Worm (Caenorhabditis elegans) whole organism, L1 larva: ENCODE measurements around the gene ddx-15.
A peak's percentile ranks its signal among the peaks of the same experiment; 100 is the strongest.

Source experiments
- C04F5.9 ChIP-seq: sonication (generic microtip); optimal IDR thresholded peaks from 2 replicates; lab custom pipeline; 2016; ENCODE audit warnings: missing genetic modification characterization, missing compliant biosample characterization
- C16A3.4 ChIP-seq: fragments of 150-350 bp; optimal IDR thresholded peaks from 2 replicates; lab custom pipeline; 2014; ENCODE audit warnings: missing biosample characterization, missing genetic modification characterization
- C34B4.2 ChIP-seq: sonication (generic microtip); optimal IDR thresholded peaks from 2 replicates; lab custom pipeline; 2017; ENCODE audit warnings: mild to moderate bottlenecking, missing genetic modification characterization, missing compliant biosample characterization
- Y116A8C.19 ChIP-seq: sonication (generic microtip); optimal IDR thresholded peaks from 2 replicates; lab custom pipeline; 2016; ENCODE audit warnings: missing compliant biosample characterization, missing genetic modification characterization, borderline replicate concordance
- alr-1 ChIP-seq: fragments of 200-800 bp; sonication (Bioruptor generic); optimal IDR thresholded peaks from 2 replicates; lab custom pipeline; 2018; ENCODE audit warnings: borderline replicate concordance, mild to moderate bottlenecking, missing genetic modification characterization, missing compliant biosample characterization
- aly-2 ChIP-seq: fragments of 150-350 bp; optimal IDR thresholded peaks from 2 replicates; lab custom pipeline; 2014; ENCODE audit warnings: missing biosample characterization, missing genetic modification characterization
- ama-1 ChIP-seq: fragments of 150-350 bp; optimal IDR thresholded peaks from 2 replicates; lab custom pipeline; 2014
- ceh-63 ChIP-seq: fragments of 200-800 bp; sonication (Bioruptor generic); optimal IDR thresholded peaks from 2 replicates; lab custom pipeline; 2018; ENCODE audit warnings: mild to moderate bottlenecking, missing genetic modification characterization, missing compliant biosample characterization
- ceh-8 ChIP-seq: fragments of 200-800 bp; sonication (Bioruptor generic); optimal IDR thresholded peaks from 2 replicates; lab custom pipeline; 2018; ENCODE audit warnings: mild to moderate bottlenecking, missing genetic modification characterization, moderate library complexity, missing compliant biosample characterization
- ceh-88 ChIP-seq: fragments of 200-800 bp; sonication (Bioruptor generic); IDR thresholded peaks from 2 replicates; pipeline ENCODE4 v1.3.6; 2022; ENCODE audit warnings: missing genetic modification characterization, missing compliant biosample characterization
- ceh-90 ChIP-seq: sonication (generic microtip); optimal IDR thresholded peaks from 2 replicates; lab custom pipeline; 2016; ENCODE audit warnings: missing genetic modification characterization, missing compliant biosample characterization
- ces-1 ChIP-seq: fragments of 150-350 bp; optimal IDR thresholded peaks from 2 replicates; lab custom pipeline; 2014; ENCODE audit warnings: missing biosample characterization, missing genetic modification reagents, missing genetic modification characterization
- elt-3 ChIP-seq, 6 experiments: fragments of 150-350 bp in 1 of 6; sonication (generic microtip); optimal IDR thresholded peaks; 2 replicates each; lab custom pipeline; 2017 to 2018; ENCODE audit warnings: missing biosample characterization in 6 of 6, missing genetic modification characterization in 6 of 6, inconsistent platforms in 1 of 6
- fkh-10 ChIP-seq: sonication (generic microtip); optimal IDR thresholded peaks from 2 replicates; lab custom pipeline; 2017; ENCODE audit warnings: missing biosample characterization, missing genetic modification reagents, missing genetic modification characterization
- fkh-8 ChIP-seq: sonication (generic microtip); optimal IDR thresholded peaks from 2 replicates; lab custom pipeline; 2016; ENCODE audit warnings: mild to moderate bottlenecking, missing genetic modification characterization, missing compliant biosample characterization
- hlh-17 ChIP-seq: fragments of 200-800 bp; sonication (Bioruptor generic); optimal IDR thresholded peaks from 2 replicates; lab custom pipeline; 2018; ENCODE audit warnings: missing genetic modification characterization, mild to moderate bottlenecking, missing compliant biosample characterization, moderate library complexity, borderline replicate concordance
- hlh-4 ChIP-seq: sonication (generic microtip); optimal IDR thresholded peaks from 2 replicates; lab custom pipeline; 2016; ENCODE audit warnings: mild to moderate bottlenecking, missing genetic modification characterization, missing compliant biosample characterization
- hpl-2 ChIP-seq: fragments of 150-350 bp; optimal IDR thresholded peaks from 2 replicates; lab custom pipeline; 2014; ENCODE audit warnings: missing biosample characterization, missing genetic modification reagents, missing genetic modification characterization
- irx-1 ChIP-seq: sonication (generic microtip); optimal IDR thresholded peaks from 2 replicates; lab custom pipeline; 2016; ENCODE audit warnings: missing genetic modification characterization, missing compliant biosample characterization
- isw-1 ChIP-seq: fragments of 200-800 bp; sonication (Bioruptor generic); IDR thresholded peaks from 2 replicates; pipeline ENCODE4 v1.3.6; 2022; ENCODE audit warnings: missing genetic modification characterization, missing compliant biosample characterization
- lin-13 ChIP-seq: fragments of 150-350 bp; optimal IDR thresholded peaks from 2 replicates; lab custom pipeline; 2014; ENCODE audit warnings: missing biosample characterization, missing genetic modification reagents, missing genetic modification characterization
- lin-14 ChIP-seq: fragments of 200-800 bp; sonication (Bioruptor generic); optimal IDR thresholded peaks from 2 replicates; lab custom pipeline; 2018; ENCODE audit warnings: mild to moderate bottlenecking, missing genetic modification characterization, moderate library complexity, missing compliant biosample characterization
- lin-35 ChIP-seq, 2 experiments: fragments of 150-350 bp; optimal IDR thresholded peaks; 2 replicates each; lab custom pipeline; 2014; ENCODE audit warnings: missing biosample characterization in 2 of 2, missing genetic modification characterization in 2 of 2, missing genetic modification reagents in 2 of 2
- lir-3 ChIP-seq: sonication (generic microtip); optimal IDR thresholded peaks from 2 replicates; lab custom pipeline; 2016; ENCODE audit warnings: mild to moderate bottlenecking, missing genetic modification characterization, moderate library complexity, missing compliant biosample characterization; ENCODE audit not compliant: poor library complexity
- lsy-2 ChIP-seq, 2 experiments: fragments of 150-350 bp; optimal IDR thresholded peaks; 2 replicates each; lab custom pipeline; 2014; ENCODE audit warnings: missing biosample characterization in 2 of 2, missing genetic modification characterization in 2 of 2
- mab-9 ChIP-seq: fragments of 200-800 bp; sonication (Bioruptor generic); IDR thresholded peaks from 2 replicates; pipeline ENCODE4 v1.3.6; 2022; ENCODE audit warnings: missing genetic modification reagents, missing genetic modification characterization, missing compliant biosample characterization
- mdl-1 ChIP-seq, 2 experiments: fragments of 150-350 bp; optimal IDR thresholded peaks; 2 replicates each; lab custom pipeline; 2014 to 2017; ENCODE audit warnings: missing biosample characterization in 2 of 2, missing genetic modification characterization in 2 of 2, inconsistent platforms in 1 of 2
- mef-2 ChIP-seq: fragments of 150-350 bp; optimal IDR thresholded peaks from 2 replicates; lab custom pipeline; 2014; ENCODE audit warnings: missing biosample characterization, missing genetic modification characterization
- mep-1 ChIP-seq: fragments of 150-350 bp; optimal IDR thresholded peaks from 2 replicates; lab custom pipeline; 2014; ENCODE audit warnings: missing biosample characterization, missing genetic modification characterization
- nhr-11 ChIP-seq: fragments of 150-350 bp; optimal IDR thresholded peaks from 2 replicates; lab custom pipeline; 2014; ENCODE audit warnings: missing biosample characterization, missing genetic modification characterization
- nhr-12 ChIP-seq: sonication (generic microtip); optimal IDR thresholded peaks from 2 replicates; lab custom pipeline; 2017; ENCODE audit warnings: missing biosample characterization, missing genetic modification characterization
- nhr-19 ChIP-seq: fragments of 200-800 bp; sonication (Bioruptor generic); conservative IDR thresholded peaks from 2 replicates; pipeline ENCODE4 v1.3.6; 2022; ENCODE audit warnings: missing genetic modification characterization, missing compliant biosample characterization
- nhr-20 ChIP-seq: sonication (generic microtip); optimal IDR thresholded peaks from 2 replicates; lab custom pipeline; 2016; ENCODE audit warnings: mild to moderate bottlenecking, missing genetic modification characterization, missing compliant biosample characterization
- nhr-237 ChIP-seq: fragments of 150-350 bp; optimal IDR thresholded peaks from 2 replicates; lab custom pipeline; 2014; ENCODE audit warnings: missing biosample characterization, missing genetic modification characterization
- nhr-28 ChIP-seq: fragments of 150-350 bp; optimal IDR thresholded peaks from 2 replicates; lab custom pipeline; 2014; ENCODE audit warnings: missing biosample characterization, missing genetic modification characterization
- nhr-71 ChIP-seq: sonication (generic microtip); optimal IDR thresholded peaks from 2 replicates; lab custom pipeline; 2016; ENCODE audit warnings: mild to moderate bottlenecking, missing genetic modification characterization, moderate library complexity, missing compliant biosample characterization
- nhr-76 ChIP-seq: sonication (generic microtip); optimal IDR thresholded peaks from 2 replicates; lab custom pipeline; 2017; ENCODE audit warnings: missing biosample characterization, missing genetic modification characterization
- nhr-84 ChIP-seq: sonication (generic microtip); optimal IDR thresholded peaks from 2 replicates; lab custom pipeline; 2017; ENCODE audit warnings: missing biosample characterization, missing genetic modification characterization
- nhr-85 ChIP-seq: sonication (generic microtip); peaks from one replicate; lab custom pipeline; 2016; ENCODE audit warnings: missing genetic modification characterization, inconsistent platforms, missing compliant biosample characterization
- pag-3 ChIP-seq: sonication (generic microtip); optimal IDR thresholded peaks from 2 replicates; lab custom pipeline; 2017; ENCODE audit warnings: missing genetic modification characterization, mild to moderate bottlenecking, missing compliant biosample characterization, antibody characterized with exemption, borderline replicate concordance; ENCODE audit not compliant: insufficient read depth
- pax-3 ChIP-seq: fragments of 200-800 bp; sonication (Bioruptor generic); optimal IDR thresholded peaks from 2 replicates; lab custom pipeline; 2018; ENCODE audit warnings: mild to moderate bottlenecking, missing genetic modification characterization, moderate library complexity, missing compliant biosample characterization
- skn-1 ChIP-seq: fragments of 150-350 bp; optimal IDR thresholded peaks from 2 replicates; lab custom pipeline; 2014; ENCODE audit warnings: missing biosample characterization, missing genetic modification characterization
- snpc-4 ChIP-seq: fragments of 150-350 bp; optimal IDR thresholded peaks from 2 replicates; lab custom pipeline; 2014; ENCODE audit warnings: missing biosample characterization, missing genetic modification characterization
- snu-23 ChIP-seq: sonication (generic microtip); optimal IDR thresholded peaks from 2 replicates; lab custom pipeline; 2016; ENCODE audit warnings: missing genetic modification characterization, missing compliant biosample characterization
- sup-37 ChIP-seq: fragments of 200-800 bp; sonication (Bioruptor generic); optimal IDR thresholded peaks from 2 replicates; lab custom pipeline; 2018; ENCODE audit warnings: mild to moderate bottlenecking, missing genetic modification characterization, missing compliant biosample characterization
- swsn-7 ChIP-seq: sonication (generic microtip); optimal IDR thresholded peaks from 2 replicates; lab custom pipeline; 2016; ENCODE audit warnings: missing genetic modification characterization, missing compliant biosample characterization
- tbx-2 ChIP-seq: sonication (generic microtip); optimal IDR thresholded peaks from 2 replicates; lab custom pipeline; 2016; ENCODE audit warnings: missing genetic modification characterization, missing compliant biosample characterization
- tlp-1 ChIP-seq: fragments of 150-350 bp; optimal IDR thresholded peaks from 2 replicates; lab custom pipeline; 2014; ENCODE audit warnings: missing biosample characterization, missing genetic modification characterization
- unc-130 ChIP-seq: fragments of 150-350 bp; optimal IDR thresholded peaks from 2 replicates; lab custom pipeline; 2017; ENCODE audit warnings: missing biosample characterization, missing genetic modification characterization, inconsistent platforms
- unc-86 ChIP-seq: sonication (generic microtip); optimal IDR thresholded peaks from 2 replicates; lab custom pipeline; 2016; ENCODE audit warnings: missing genetic modification characterization, missing compliant biosample characterization
- vab-15 ChIP-seq: sonication (generic microtip); optimal IDR thresholded peaks from 2 replicates; lab custom pipeline; 2017; ENCODE audit warnings: missing genotype, mild to moderate bottlenecking, missing genetic modification characterization, missing compliant biosample characterization
- zag-1 ChIP-seq: fragments of 150-350 bp; optimal IDR thresholded peaks from 2 replicates; lab custom pipeline; 2014; ENCODE audit warnings: missing biosample characterization, missing genetic modification characterization
- ztf-11 ChIP-seq, 2 experiments: sonication (generic microtip); optimal IDR thresholded peaks; 2 replicates each; lab custom pipeline; 2016 to 2017; ENCODE audit warnings: missing genetic modification characterization in 2 of 2, missing biosample characterization in 1 of 2, missing compliant biosample characterization in 1 of 2
- ztf-4 ChIP-seq: fragments of 150-350 bp; optimal IDR thresholded peaks from 2 replicates; lab custom pipeline; 2014; ENCODE audit warnings: missing biosample characterization, missing genetic modification characterization

Gene ddx-15

DNA sequence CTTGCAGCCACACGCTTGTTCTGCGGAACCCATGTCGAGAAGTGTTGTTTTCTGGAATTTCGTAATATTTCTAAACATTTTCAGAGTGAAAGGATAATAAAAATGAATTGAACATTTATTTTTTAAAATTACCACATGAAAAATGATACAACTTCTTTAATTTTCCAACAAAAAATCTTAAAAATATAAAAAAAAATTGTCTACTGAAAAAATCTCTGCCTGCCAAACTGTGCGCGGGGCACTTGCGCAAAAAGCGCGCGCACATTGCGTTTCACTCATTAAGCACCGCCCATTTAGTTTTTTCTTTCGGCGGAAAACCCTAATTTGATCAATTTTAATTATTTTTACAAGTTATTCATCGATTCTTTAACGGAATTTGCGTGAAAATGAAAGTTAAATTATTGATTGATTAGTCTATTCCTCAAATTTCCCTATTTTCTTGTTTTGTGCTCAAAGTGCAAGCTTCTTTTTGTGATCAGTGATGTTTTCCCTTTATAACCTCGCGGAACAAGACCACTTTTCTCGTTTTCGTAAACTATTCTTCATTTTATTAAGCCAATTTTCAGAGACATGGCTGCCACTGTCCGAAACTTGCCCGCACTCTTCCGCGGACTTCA is 36.5 kb downstream of the ddx-15 start, which contains the start of the genes nmad-1 and hach-1 (continued):
- TF ChIP-seq tbx-2 (peak; percentile 72), mep-1 (tag; lab: Kevin White, UChicago) (peak; percentile 75), snu-23 (GFP tag; lab: Kevin White, UChicago) (peak; percentile 89), C16A3.4 (tag; lab: Kevin White, UChicago) (peak; percentile 77), ztf-11 (tag; optimal IDR thresholded peaks at IDR 0.05; lab: Kevin White, UChicago) (peak in 1 of 2 experiments; percentile 76), hlh-17 (no peak), ceh-8 (peak; percentile 74), ztf-4 (peak; percentile 63), swsn-7 (tag; lab: Kevin White, UChicago) (peak; percentile 84), skn-1 (peak; percentile 52), fkh-8 (tag; lab: Kevin White, UChicago) (peak; percentile 23), elt-3 (tag; optimal IDR thresholded peaks at IDR 0.05; lab: Kevin White, UChicago) (peak in 1 of 6 experiments; percentile 61), nhr-76 (tag; lab: Kevin White, UChicago) (no peak), ama-1 (lab: Kevin White, UChicago) (no peak), nhr-237 (tag; lab: Kevin White, UChicago) (no peak), lir-3 (tag; lab: Kevin White, UChicago) (peak; percentile 67), irx-1 (peak; percentile 56), nhr-28 (no peak), Y116A8C.19 (no peak), ces-1 (GFP tag; lab: Kevin White, UChicago) (no peak), ceh-63 (GFP tag; lab: Kevin White, UChicago) (no peak), lsy-2 (tag; optimal IDR thresholded peaks at IDR 0.05; lab: Kevin White, UChicago) (peak; percentile 69 to 73), nhr-11 (tag; lab: Kevin White, UChicago) (no peak), pag-3 (tag; lab: Kevin White, UChicago) (no peak), nhr-19 (GFP tag; lab: Robert Waterston, UW) (peak; percentile 85), unc-130 (peak; percentile 72), ceh-88 (no peak; the same call in 1 of the 2 replicates), C04F5.9 (tag; lab: Kevin White, UChicago) (peak; percentile 27), zag-1 (tag; lab: Kevin White, UChicago) (no peak), tlp-1 (tag; lab: Kevin White, UChicago) (no peak), mab-9 (GFP tag; lab: Robert Waterston, UW) (no peak), ceh-90 (tag; lab: Kevin White, UChicago) (no peak), isw-1 (GFP tag; lab: Robert Waterston, UW) (peak; percentile 53; the same call in 1 of the 2 replicates), sup-37 (GFP tag; lab: Kevin White, UChicago) (no peak), snpc-4 (tag; lab: Kevin White, UChicago) (peak; percentile 75), C34B4.2 (no peak), nhr-20 (tag; lab: Kevin White, UChicago) (peak; percentile 90), vab-15 (tag; lab: Kevin White, UChicago) (peak; percentile 7), mef-2 (tag; lab: Kevin White, UChicago) (no peak), lin-13 (GFP tag; lab: Kevin White, UChicago) (peak; percentile 38), aly-2 (tag; lab: Kevin White, UChicago) (no peak), lin-14 (peak; percentile 81)

ce11 chrIII:5553098-5553497 is 38.4 kb downstream of the ddx-15 start:
- TF ChIP-seq nhr-71 (peak; percentile 41), pax-3 (tag; lab: Kevin White, UChicago) (no peak), fkh-8 (tag; lab: Kevin White, UChicago) (no peak), hpl-2 (GFP tag; lab: Kevin White, UChicago) (no peak), nhr-19 (GFP tag; lab: Robert Waterston, UW) (peak; percentile 28; the same call in 1 of the 2 replicates), nhr-12 (tag; lab: Kevin White, UChicago) (no peak), elt-3 (tag; optimal IDR thresholded peaks at IDR 0.05; lab: Kevin White, UChicago) (no peak), mdl-1 (tag; optimal IDR thresholded peaks at IDR 0.05; lab: Kevin White, UChicago) (peak in 1 of 2 experiments; percentile 32), nhr-85 (tag; lab: Kevin White, UChicago) (peak; percentile 89), ztf-11 (tag; optimal IDR thresholded peaks at IDR 0.05; lab: Kevin White, UChicago) (no peak), unc-86 (tag; lab: Kevin White, UChicago) (no peak), lin-35 (GFP tag; optimal IDR thresholded peaks at IDR 0.05; lab: Kevin White, UChicago) (peak in 1 of 2 experiments; percentile 29), alr-1 (no peak), fkh-10 (GFP tag; lab: Kevin White, UChicago) (no peak), hlh-4 (no peak), nhr-84 (tag; lab: Kevin White, UChicago) (no peak)
